ENCODE assay signal across 2 worm cellular contexts in genomic region chrIV:5708796-5709195, ce11.
A peak's percentile ranks its signal among the peaks of the same experiment; 100 is the strongest.
TF ChIP-seq lines count a peak whose summit lies in the region.

TSS of gene C55C3.1 (plus strand) at chrIV:5709096.

TF ChIP-seq in whole organism, L1 larva, 84 proteins besides CTCF, POLR2A, EP300 and RAD21:
- TF ChIP-seq blmp-1 (tag; optimal IDR thresholded peaks at IDR 0.05; lab: Kevin White, UChicago) (peak; percentile 88), nhr-85 (tag; lab: Kevin White, UChicago) (peak; percentile 19), sup-37 (GFP tag; optimal IDR thresholded peaks at IDR 0.05; lab: Kevin White, UChicago) (no peak)

TF ChIP-seq in whole organism, late embryonic, 69 proteins besides CTCF, POLR2A, EP300 and RAD21:
- no peak for TF ChIP-seq eyg-1 (tag; optimal IDR thresholded peaks at IDR 0.05; lab: Kevin White, UChicago)
- TF ChIP-seq elt-2 (tag; optimal IDR thresholded peaks at IDR 0.05; lab: Kevin White, UChicago), result peak; percentile 20

Comparison
In these comparisons a context has a peak if more than half of its experiments do, and no peak if none do; other contexts are left out.
1. Of the 10 proteins assayed by ChIP-seq in both whole organism, L1 larva and whole organism, late embryonic: peak only in whole organism, L1 larva: none; only in whole organism, late embryonic: elt-2; in both: none; in neither: 9.